Worm (Caenorhabditis elegans): ENCODE data around the gene C03B1.2.

- TF ChIP-seq ztf-11 (tag; optimal IDR thresholded peaks at IDR 0.05): no peak
- TF ChIP-seq sptf-1 (tag; optimal IDR thresholded peaks at IDR 0.05): no peak
Observed at ce11 chrX:6408286-6408685, 38.5 kb downstream of the C03B1.2 start.
